Worm (Caenorhabditis elegans) whole organism, mixed stage, embryonic: Measurements from ENCODE around the gene hum-2.

Source experiments
- M03D4.4 ChIP-seq: sonication (generic microtip); optimal IDR thresholded peaks from 2 replicates; lab custom pipeline; 2017; ENCODE audit warnings: mild to moderate bottlenecking, missing genetic modification characterization, missing compliant biosample characterization
- bed-3 ChIP-seq: fragments of 200-800 bp; sonication (Bioruptor generic); optimal IDR thresholded peaks from 3 replicates; lab custom pipeline; 2018; ENCODE audit warnings: mild to moderate bottlenecking, missing genetic modification characterization, moderate library complexity, missing compliant biosample characterization
- ceh-39 ChIP-seq: fragments of 150-350 bp; optimal IDR thresholded peaks from 2 replicates; lab custom pipeline; 2014; ENCODE audit warnings: missing biosample characterization, missing genetic modification characterization
- ceh-43 ChIP-seq: fragments of 200-800 bp; sonication (Bioruptor generic); optimal IDR thresholded peaks from 2 replicates; lab custom pipeline; 2018; ENCODE audit warnings: mild to moderate bottlenecking, missing genetic modification characterization, moderate library complexity, missing compliant biosample characterization
- ceh-83 ChIP-seq: fragments of 200-800 bp; sonication (Bioruptor generic); optimal IDR thresholded peaks from 2 replicates; lab custom pipeline; 2018; ENCODE audit warnings: mild to moderate bottlenecking, missing genetic modification characterization, missing compliant biosample characterization
- ces-1 ChIP-seq: fragments of 150-350 bp; optimal IDR thresholded peaks from 2 replicates; lab custom pipeline; 2014; ENCODE audit warnings: missing biosample characterization, missing genetic modification reagents, missing genetic modification characterization
- cnd-1 ChIP-seq: fragments of 200-800 bp; sonication (Bioruptor generic); optimal IDR thresholded peaks from 2 replicates; lab custom pipeline; 2018; ENCODE audit warnings: mild to moderate bottlenecking, missing genetic modification characterization, missing compliant biosample characterization
- drap-1 ChIP-seq: fragments of 200-800 bp; sonication (Bioruptor generic); optimal IDR thresholded peaks from 3 replicates; lab custom pipeline; 2018; ENCODE audit warnings: mild to moderate bottlenecking, missing genetic modification characterization, missing compliant biosample characterization
- elt-1 ChIP-seq: sonication (generic microtip); optimal IDR thresholded peaks from 2 replicates; lab custom pipeline; 2017; ENCODE audit warnings: missing genetic modification characterization, mild to moderate bottlenecking, missing compliant biosample characterization, antibody characterized with exemption, moderate library complexity, borderline replicate concordance; ENCODE audit not compliant: insufficient read depth
- elt-3 ChIP-seq: fragments of 150-350 bp; optimal IDR thresholded peaks from 2 replicates; lab custom pipeline; 2014; ENCODE audit warnings: missing biosample characterization, missing genetic modification characterization
- flh-1 ChIP-seq: fragments of 200-800 bp; sonication (Bioruptor generic); optimal IDR thresholded peaks from 2 replicates; lab custom pipeline; 2018; ENCODE audit warnings: mild to moderate bottlenecking, missing genetic modification characterization, moderate library complexity, missing compliant biosample characterization
- hlh-1 ChIP-seq: fragments of 150-350 bp; optimal IDR thresholded peaks from 2 replicates; lab custom pipeline; 2014; ENCODE audit warnings: missing biosample characterization, missing genetic modification reagents, missing genetic modification characterization
- lin-13 ChIP-seq: fragments of 150-350 bp; optimal IDR thresholded peaks from 2 replicates; lab custom pipeline; 2014; ENCODE audit warnings: missing biosample characterization, missing genetic modification characterization
- lin-32 ChIP-seq: fragments of 200-800 bp; sonication (Bioruptor generic); optimal IDR thresholded peaks from 2 replicates; lab custom pipeline; 2018; ENCODE audit warnings: mild to moderate bottlenecking, missing genetic modification characterization, missing compliant biosample characterization
- lsy-2 ChIP-seq: fragments of 150-350 bp; optimal IDR thresholded peaks from 2 replicates; lab custom pipeline; 2014; ENCODE audit warnings: missing biosample characterization, missing genetic modification characterization
- mab-5 ChIP-seq: fragments of 150-350 bp; optimal IDR thresholded peaks from 2 replicates; lab custom pipeline; 2014; ENCODE audit warnings: missing biosample characterization, missing genetic modification characterization
- mls-2 ChIP-seq: sonication (generic microtip); optimal IDR thresholded peaks from 2 replicates; lab custom pipeline; 2016; ENCODE audit warnings: mild to moderate bottlenecking, missing genetic modification characterization, moderate library complexity, missing compliant biosample characterization
- nhr-12 ChIP-seq: fragments of 150-350 bp; optimal IDR thresholded peaks from 2 replicates; lab custom pipeline; 2014; ENCODE audit warnings: missing biosample characterization, missing genetic modification characterization
- nhr-2 ChIP-seq: fragments of 150-350 bp; optimal IDR thresholded peaks from 2 replicates; lab custom pipeline; 2014; ENCODE audit warnings: missing biosample characterization, missing genetic modification characterization
- nhr-237 ChIP-seq: fragments of 150-350 bp; optimal IDR thresholded peaks from 2 replicates; lab custom pipeline; 2014; ENCODE audit warnings: missing biosample characterization, missing genetic modification characterization
- nhr-28 ChIP-seq: fragments of 150-350 bp; optimal IDR thresholded peaks from 2 replicates; lab custom pipeline; 2014; ENCODE audit warnings: missing biosample characterization, missing genetic modification characterization
- nhr-76 ChIP-seq: sonication (generic microtip); optimal IDR thresholded peaks from 2 replicates; lab custom pipeline; 2017; ENCODE audit warnings: missing biosample characterization, missing genetic modification characterization
- pha-4 ChIP-seq: fragments of 150-350 bp; optimal IDR thresholded peaks from 2 replicates; lab custom pipeline; 2018; ENCODE audit warnings: missing biosample characterization, missing genetic modification reagents, missing genetic modification characterization
- snpc-4 ChIP-seq: fragments of 150-350 bp; optimal IDR thresholded peaks from 2 replicates; lab custom pipeline; 2014; ENCODE audit warnings: missing biosample characterization, missing genetic modification characterization
- sptf-1 ChIP-seq: sonication (generic microtip); optimal IDR thresholded peaks from 2 replicates; lab custom pipeline; 2017; ENCODE audit warnings: mild to moderate bottlenecking, missing genetic modification characterization, moderate library complexity, missing compliant biosample characterization
- tbx-8 ChIP-seq: fragments of 200-800 bp; sonication (Bioruptor generic); optimal IDR thresholded peaks from 2 replicates; lab custom pipeline; 2018; ENCODE audit warnings: mild to moderate bottlenecking, missing genetic modification characterization, moderate library complexity, missing compliant biosample characterization
- unc-120 ChIP-seq: sonication (generic microtip); optimal IDR thresholded peaks from 2 replicates; lab custom pipeline; 2017; ENCODE audit warnings: missing genetic modification characterization, missing compliant biosample characterization; ENCODE audit not compliant: poor library complexity, severe bottlenecking
- unc-39 ChIP-seq: fragments of 150-350 bp; optimal IDR thresholded peaks from 2 replicates; lab custom pipeline; 2014; ENCODE audit warnings: missing biosample characterization, missing genetic modification characterization
- unc-62 ChIP-seq: fragments of 150-350 bp; optimal IDR thresholded peaks from 2 replicates; lab custom pipeline; 2014; ENCODE audit warnings: missing biosample characterization, missing genetic modification reagents, missing genetic modification characterization
- zip-8 ChIP-seq: fragments of 150-350 bp; optimal IDR thresholded peaks from 2 replicates; lab custom pipeline; 2014; ENCODE audit warnings: missing biosample characterization, missing genetic modification characterization
- ztf-11 ChIP-seq: fragments of 150-350 bp; optimal IDR thresholded peaks from 2 replicates; lab custom pipeline; 2014; ENCODE audit warnings: missing biosample characterization, missing genetic modification characterization

The hum-2 gene

ce11 chrV:9356345-9356744 lies 29.6 kb upstream of the hum-2 start, which contains the start of gene ttr-49:
ttr-49 (minus strand) TSS chrV:9356515.
- TF ChIP-seq snpc-4 (tag; lab: Kevin White, UChicago) (no peak), unc-39 (tag; lab: Kevin White, UChicago) (no peak), tbx-8 (no peak)

- TF ChIP-seq mab-5 (tag; lab: Kevin White, UChicago), result no peak
- no peak for TF ChIP-seq ztf-11 (tag; lab: Kevin White, UChicago)
These were observed 26.3 kb upstream of the hum-2 start, which contains the start of gene gpa-3 for ce11 chrV:9359674-9360073. gpa-3 (minus strand) TSS chrV:9359774.

- TF ChIP-seq unc-120 (tag; lab: Kevin White, UChicago) (no peak), nhr-28 (tag; lab: Kevin White, UChicago) (no peak), lin-13 (no peak), flh-1 (GFP tag; lab: Kevin White, UChicago) (no peak), cnd-1 (tag; lab: Kevin White, UChicago) (no peak), unc-62 (GFP tag; lab: Kevin White, UChicago) (no peak), ces-1 (GFP tag; lab: Kevin White, UChicago) (no peak), nhr-2 (tag; lab: Kevin White, UChicago) (no peak)
- TF ChIP-seq, all 35 proteins: peak for 0
These were observed 15.0 kb upstream of the hum-2 start, which contains the start of gene E02C12.6 for ce11 chrV:9370986-9371385. E02C12.6 (minus strand) TSS chrV:9371086.

ce11 chrV:9373473-9373872 lies 12.5 kb upstream of the hum-2 start, which contains the start of gene E02C12.8:
E02C12.8 (minus strand) TSS chrV:9373613.
- TF ChIP-seq elt-1 (no peak), bed-3 (GFP tag; lab: Kevin White, UChicago) (no peak), unc-120 (tag; lab: Kevin White, UChicago) (no peak), zip-8 (tag; lab: Kevin White, UChicago) (no peak), nhr-76 (tag; lab: Kevin White, UChicago) (no peak), ztf-11 (tag; lab: Kevin White, UChicago) (no peak), snpc-4 (tag; lab: Kevin White, UChicago) (no peak), nhr-2 (tag; lab: Kevin White, UChicago) (no peak), lsy-2 (no peak), elt-3 (tag; lab: Kevin White, UChicago) (no peak), unc-39 (tag; lab: Kevin White, UChicago) (no peak), sptf-1 (no peak), mab-5 (tag; lab: Kevin White, UChicago) (no peak), ceh-39 (no peak), nhr-237 (tag; lab: Kevin White, UChicago) (no peak), pha-4 (no peak), ceh-43 (GFP tag; lab: Kevin White, UChicago) (no peak), tbx-8 (no peak)

- TF ChIP-seq elt-1, result no peak
- no peak for TF ChIP-seq unc-39 (tag; lab: Kevin White, UChicago)
- TF ChIP-seq ceh-83 (GFP tag; lab: Kevin White, UChicago), result no peak
- no peak for TF ChIP-seq lin-32 (GFP tag; lab: Kevin White, UChicago)
- TF ChIP-seq mls-2 (tag; lab: Kevin White, UChicago), result no peak
- TF ChIP-seq ceh-43 (GFP tag; lab: Kevin White, UChicago), result no peak
- TF ChIP-seq drap-1 (GFP tag; lab: Kevin White, UChicago), result no peak
- TF ChIP-seq nhr-12 (tag; lab: Kevin White, UChicago), result no peak
- TF ChIP-seq ces-1 (GFP tag; lab: Kevin White, UChicago), result no peak
These were observed 10.6 kb upstream of the hum-2 start, which contains the start of gene E02C12.9 for ce11 chrV:9375378-9375777. E02C12.9 (minus strand) TSS chrV:9375478.

- no peak for TF ChIP-seq hlh-1
- TF ChIP-seq mab-5 (tag; lab: Kevin White, UChicago), result no peak
- TF ChIP-seq sptf-1, result no peak
- no peak for TF ChIP-seq nhr-237 (tag; lab: Kevin White, UChicago)
- TF ChIP-seq M03D4.4 (tag; lab: Kevin White, UChicago), result no peak
- TF ChIP-seq mls-2 (tag; lab: Kevin White, UChicago), result no peak
- TF ChIP-seq drap-1 (GFP tag; lab: Kevin White, UChicago), result no peak
These were observed 9.6 kb upstream of the hum-2 start, which contains the start of gene E02C12.19 for ce11 chrV:9376417-9376816. E02C12.19 (minus strand) TSS chrV:9376517.
